Worm (Caenorhabditis elegans): ENCODE data around the gene K09G1.1.

DNA sequence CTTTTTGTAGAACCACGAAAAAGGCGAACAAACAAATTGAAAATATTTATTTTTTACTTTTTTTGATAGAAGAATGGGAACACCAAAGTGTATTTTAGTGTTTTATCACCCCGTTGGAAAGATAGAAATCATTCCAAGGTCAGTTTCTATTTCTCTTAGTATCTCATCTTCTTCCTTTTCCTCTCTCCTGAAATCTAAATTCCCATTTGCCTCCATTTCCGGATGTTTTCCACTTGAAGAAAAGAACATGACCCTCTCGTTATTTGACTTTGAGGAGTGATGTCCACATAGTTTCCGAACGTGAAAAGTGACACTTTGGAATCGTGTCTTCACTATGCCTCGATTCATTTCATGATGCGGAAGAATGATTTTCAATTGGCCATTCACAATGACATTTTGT lies 4.3 kb downstream of the K09G1.1 start:
- TF ChIP-seq F22D6.2 (tag; optimal IDR thresholded peaks at IDR 0.05) (no peak), lin-40 (tag; optimal IDR thresholded peaks at IDR 0.05) (no peak)

Measured in whole organism, young adult.